Worm (Caenorhabditis elegans) whole organism, young adult: ENCODE measurements around the gene mua-3.

Experiments
- ama-1 ChIP-seq, 3 experiments: fragments of 150-350 bp in 1 of 3; sonication (generic microtip) in 2 of 3; optimal IDR thresholded peaks; 2 replicates each; lab custom pipeline; 2014 to 2018; ENCODE audit warnings: missing biosample characterization in 2 of 3, missing genetic modification characterization in 2 of 3, missing genetic modification reagents in 2 of 3
- atf-7 ChIP-seq: sonication (generic microtip); optimal IDR thresholded peaks from 2 replicates; lab custom pipeline; 2017; ENCODE audit warnings: mild to moderate bottlenecking, missing genetic modification characterization, missing compliant biosample characterization
- dpff-1 ChIP-seq: sonication (generic microtip); optimal IDR thresholded peaks from 2 replicates; lab custom pipeline; 2017; ENCODE audit warnings: mild to moderate bottlenecking, missing genetic modification characterization, missing compliant biosample characterization
- dpl-1 ChIP-seq: fragments of 150-350 bp; optimal IDR thresholded peaks from 2 replicates; lab custom pipeline; 2014; ENCODE audit warnings: missing biosample characterization, missing genetic modification reagents, missing genetic modification characterization
- him-1 ChIP-seq: sonication (generic microtip); optimal IDR thresholded peaks from 2 replicates; lab custom pipeline; 2016; ENCODE audit warnings: missing genotype, missing genetic modification reagents, missing genetic modification characterization, missing compliant biosample characterization
- nfya-1 ChIP-seq: sonication (generic microtip); optimal IDR thresholded peaks from 2 replicates; lab custom pipeline; 2017; ENCODE audit warnings: antibody characterized with exemption, missing compliant biosample characterization, missing genetic modification characterization, borderline replicate concordance; ENCODE audit not compliant: insufficient read depth
- rpc-1 ChIP-seq, 2 experiments: fragments of 150-350 bp in 1 of 2; sonication (generic microtip) in 1 of 2; optimal IDR thresholded peaks; 2 replicates each; lab custom pipeline; 2014 to 2018; ENCODE audit warnings: missing biosample characterization in 1 of 2, missing genetic modification characterization in 1 of 2, missing genetic modification reagents in 1 of 2, missing genotype in 1 of 2
- ztf-6 ChIP-seq: fragments of 200-800 bp; sonication (Bioruptor generic); IDR thresholded peaks from 2 replicates; pipeline ENCODE4 v1.3.6; 2022; ENCODE audit warnings: missing genetic modification reagents, missing genetic modification characterization, missing compliant biosample characterization

- TF ChIP-seq dpl-1 (GFP tag; lab: Kevin White, UChicago): no peak
- TF ChIP-seq dpff-1 (tag; lab: Kevin White, UChicago): no peak
- no peak for TF ChIP-seq ama-1 (optimal IDR thresholded peaks at IDR 0.05; lab: Kevin White, UChicago)
- no peak for TF ChIP-seq ama-1 (GFP tag; optimal IDR thresholded peaks at IDR 0.05; lab: Kevin White, UChicago)
- TF ChIP-seq him-1: no peak
- no peak for TF ChIP-seq rpc-1 (optimal IDR thresholded peaks at IDR 0.05; lab: Kevin White, UChicago)
- no peak for TF ChIP-seq rpc-1 (tag; optimal IDR thresholded peaks at IDR 0.05; lab: Kevin White, UChicago)
- no peak for TF ChIP-seq atf-7
- no peak for TF ChIP-seq nfya-1 (tag; lab: Kevin White, UChicago)
- TF ChIP-seq ztf-6 (GFP tag; lab: Robert Waterston, UW): no peak
Measured at ce11 chrIII:10178023-10178422, 17.5 kb downstream of the mua-3 start.
